Fruit fly (Drosophila melanogaster) whole organism, prepupa: ENCODE results near the gene CG42537.

Source experiments
- Blimp-1 ChIP-seq: fragments of 200-800 bp; sonication (Bioruptor generic); optimal IDR thresholded peaks from 3 replicates; lab custom pipeline; 2017; ENCODE audit warnings: missing biosample characterization, missing genetic modification characterization, mild to moderate bottlenecking, moderate library complexity, missing genetic modification reagents
- CG10631 ChIP-seq: fragments of 200-800 bp; sonication (Bioruptor generic); optimal IDR thresholded peaks from 2 replicates; lab custom pipeline; 2016; ENCODE audit warnings: missing biosample characterization, missing genetic modification characterization
- CG10669 ChIP-seq: fragments of 200-800 bp; sonication (Bioruptor generic); optimal IDR thresholded peaks from 3 replicates; lab custom pipeline; 2018; ENCODE audit warnings: missing biosample characterization, mild to moderate bottlenecking, missing genetic modification characterization, moderate library complexity
- CG11762 ChIP-seq: fragments of 200-800 bp; sonication (Bioruptor generic); optimal IDR thresholded peaks from 3 replicates; lab custom pipeline; 2016; ENCODE audit warnings: missing biosample characterization, missing genetic modification characterization; ENCODE audit not compliant: insufficient read depth
- CG11902 ChIP-seq: fragments of 200-800 bp; sonication (Bioruptor generic); optimal IDR thresholded peaks from 3 replicates; lab custom pipeline; 2016; ENCODE audit warnings: missing biosample characterization, missing genetic modification characterization
- CG15336 ChIP-seq: fragments of 200-800 bp; sonication (Bioruptor generic); IDR thresholded peaks from 2 replicates; pipeline ENCODE4 v1.3.6; 2022; ENCODE audit warnings: missing biosample characterization, missing genetic modification characterization
- CG1621 ChIP-seq: fragments of 200-800 bp; sonication (Bioruptor generic); optimal IDR thresholded peaks from 3 replicates; lab custom pipeline; 2018; ENCODE audit warnings: missing biosample characterization, mild to moderate bottlenecking, missing genetic modification characterization
- CG16779 ChIP-seq: fragments of 200-800 bp; sonication (Bioruptor generic); optimal IDR thresholded peaks from 3 replicates; lab custom pipeline; 2017; ENCODE audit warnings: missing biosample characterization, mild to moderate bottlenecking, missing genetic modification characterization
- CG3032 ChIP-seq: fragments of 200-800 bp; optimal IDR thresholded peaks from 2 replicates; lab custom pipeline; 2019; ENCODE audit warnings: missing biosample characterization, mild to moderate bottlenecking, missing genetic modification characterization, moderate library complexity
- CG31627 ChIP-seq: fragments of 200-800 bp; sonication (Bioruptor generic); optimal IDR thresholded peaks from 3 replicates; lab custom pipeline; 2016; ENCODE audit warnings: missing biosample characterization, missing genetic modification characterization
- CG34406 ChIP-seq: fragments of 200-800 bp; sonication (Bioruptor generic); optimal IDR thresholded peaks from 3 replicates; lab custom pipeline; 2016; ENCODE audit warnings: missing biosample characterization, missing genetic modification characterization
- CG3919 ChIP-seq: fragments of 200-800 bp; sonication (Bioruptor generic); optimal IDR thresholded peaks from 3 replicates; lab custom pipeline; 2016; ENCODE audit warnings: missing biosample characterization, missing genetic modification characterization
- CG6163 ChIP-seq: fragments of 200-800 bp; sonication (Bioruptor generic); IDR thresholded peaks from 3 replicates; pipeline ENCODE4 v1.3.6; 2022; ENCODE audit warnings: missing biosample characterization, missing genetic modification characterization
- CG6276 ChIP-seq: fragments of 200-800 bp; sonication (Bioruptor generic); optimal IDR thresholded peaks from 2 replicates; lab custom pipeline; 2017; ENCODE audit warnings: missing biosample characterization, mild to moderate bottlenecking, missing genetic modification characterization
- CG6808 ChIP-seq: fragments of 200-800 bp; sonication (Bioruptor generic); optimal IDR thresholded peaks from 3 replicates; lab custom pipeline; 2017; ENCODE audit warnings: missing biosample characterization, missing genetic modification characterization, mild to moderate bottlenecking, moderate library complexity, missing genetic modification reagents
- CG6854 ChIP-seq: fragments of 200-800 bp; sonication (Bioruptor generic); optimal IDR thresholded peaks from 2 replicates; lab custom pipeline; 2017; ENCODE audit warnings: missing biosample characterization, mild to moderate bottlenecking, missing genetic modification characterization
- CG7368 ChIP-seq: fragments of 200-800 bp; sonication (Bioruptor generic); optimal IDR thresholded peaks from 3 replicates; lab custom pipeline; 2016; ENCODE audit warnings: missing biosample characterization, missing genetic modification characterization
- CG8119 ChIP-seq: fragments of 200-800 bp; sonication (Bioruptor generic); IDR thresholded peaks from 3 replicates; pipeline ENCODE4 v1.3.6; 2022; ENCODE audit warnings: missing biosample characterization, missing genetic modification characterization
- CG8632 ChIP-seq: fragments of 200-800 bp; sonication (Bioruptor generic); optimal IDR thresholded peaks from 3 replicates; lab custom pipeline; 2016; ENCODE audit warnings: missing biosample characterization, missing genetic modification characterization
- CG9139 ChIP-seq: fragments of 200-800 bp; sonication (Bioruptor generic); optimal IDR thresholded peaks from 3 replicates; lab custom pipeline; 2017; ENCODE audit warnings: missing biosample characterization, mild to moderate bottlenecking, missing genetic modification characterization
- Eip75B ChIP-seq: fragments of 200-800 bp; sonication (Bioruptor generic); optimal IDR thresholded peaks from 3 replicates; lab custom pipeline; 2016; ENCODE audit warnings: missing biosample characterization, missing genetic modification characterization
- Eip78C ChIP-seq: fragments of 200-800 bp; sonication (Bioruptor generic); peaks from one replicate; lab custom pipeline; 2016; ENCODE audit warnings: missing biosample characterization, missing genetic modification characterization
- Ets96B ChIP-seq: fragments of 200-800 bp; optimal IDR thresholded peaks from 2 replicates; lab custom pipeline; 2019; ENCODE audit warnings: missing biosample characterization, mild to moderate bottlenecking, missing genetic modification characterization, moderate library complexity
- Gug ChIP-seq: fragments of 200-800 bp; sonication (Bioruptor generic); IDR thresholded peaks from 2 replicates; pipeline ENCODE4 v1.3.6; 2022; ENCODE audit warnings: missing biosample characterization, missing genetic modification characterization
- Hr4 ChIP-seq: fragments of 200-800 bp; sonication (Bioruptor generic); optimal IDR thresholded peaks from 3 replicates; lab custom pipeline; 2016; ENCODE audit warnings: missing biosample characterization, missing genetic modification characterization
- Lpt ChIP-seq: fragments of 200-800 bp; sonication (Bioruptor generic); optimal IDR thresholded peaks from 3 replicates; lab custom pipeline; 2016; ENCODE audit warnings: missing biosample characterization, missing genetic modification characterization
- Smox ChIP-seq: fragments of 200-800 bp; sonication (Bioruptor generic); optimal IDR thresholded peaks from 3 replicates; lab custom pipeline; 2016; ENCODE audit warnings: missing biosample characterization, missing genetic modification characterization
- acj6 ChIP-seq: fragments of 200-800 bp; sonication (Bioruptor generic); optimal IDR thresholded peaks from 3 replicates; lab custom pipeline; 2016; ENCODE audit warnings: missing biosample characterization, missing genetic modification characterization
- dac ChIP-seq: fragments of 200-800 bp; sonication (Bioruptor generic); optimal IDR thresholded peaks from 2 replicates; lab custom pipeline; 2017; ENCODE audit warnings: missing biosample characterization, mild to moderate bottlenecking, missing genetic modification characterization
- dsx ChIP-seq: fragments of 200-800 bp; optimal IDR thresholded peaks from 3 replicates; lab custom pipeline; 2019; ENCODE audit warnings: missing biosample characterization, mild to moderate bottlenecking, missing genetic modification characterization, moderate library complexity; ENCODE audit not compliant: poor library complexity, severe bottlenecking
- eg ChIP-seq: fragments of 200-800 bp; sonication (Bioruptor generic); IDR thresholded peaks from 3 replicates; pipeline ENCODE4 v1.3.6; 2022; ENCODE audit warnings: missing biosample characterization, missing genetic modification characterization
- fd59A ChIP-seq: fragments of 200-800 bp; sonication (Bioruptor generic); optimal IDR thresholded peaks from 2 replicates; lab custom pipeline; 2017; ENCODE audit warnings: missing biosample characterization, mild to moderate bottlenecking, missing genetic modification characterization, missing genetic modification reagents
- fd85E ChIP-seq: fragments of 200-800 bp; sonication (Bioruptor generic); optimal IDR thresholded peaks from 3 replicates; lab custom pipeline; 2016; ENCODE audit warnings: missing biosample characterization, missing genetic modification characterization
- fkh ChIP-seq: fragments of 200-800 bp; sonication (Bioruptor generic); optimal IDR thresholded peaks from 3 replicates; lab custom pipeline; 2017; ENCODE audit warnings: missing biosample characterization, mild to moderate bottlenecking, missing genetic modification characterization, moderate library complexity
- net ChIP-seq: fragments of 200-800 bp; sonication (Bioruptor generic); optimal IDR thresholded peaks from 3 replicates; lab custom pipeline; 2016; ENCODE audit warnings: missing biosample characterization, missing genetic modification characterization
- pdm3 ChIP-seq: fragments of 200-800 bp; sonication (Bioruptor generic); optimal IDR thresholded peaks from 3 replicates; lab custom pipeline; 2016; ENCODE audit warnings: missing biosample characterization, missing genetic modification characterization
- salr ChIP-seq, 2 experiments: fragments of 200-800 bp; sonication (Bioruptor generic); optimal IDR thresholded peaks; 3 replicates each; lab custom pipeline; 2016 to 2018; ENCODE audit warnings: missing biosample characterization in 2 of 2, missing genetic modification characterization in 2 of 2, mild to moderate bottlenecking in 1 of 2
- spab ChIP-seq: fragments of 200-800 bp; sonication (Bioruptor generic); optimal IDR thresholded peaks from 2 replicates; lab custom pipeline; 2017; ENCODE audit warnings: missing biosample characterization, mild to moderate bottlenecking, missing genetic modification characterization, missing genetic modification reagents
- ss ChIP-seq, 2 experiments: fragments of 200-800 bp; sonication (Bioruptor generic); optimal IDR thresholded peaks; 2 replicates in 1 of 2; 3 replicates in 1 of 2; lab custom pipeline; 2017 to 2018; ENCODE audit warnings: mild to moderate bottlenecking in 2 of 2, missing biosample characterization in 2 of 2, missing genetic modification characterization in 2 of 2, moderate library complexity in 1 of 2
- svp ChIP-seq: fragments of 200-800 bp; sonication (Bioruptor generic); peaks from one replicate; lab custom pipeline; 2016; ENCODE audit warnings: missing biosample characterization, missing genetic modification characterization
- vri ChIP-seq: fragments of 200-800 bp; sonication (Bioruptor generic); optimal IDR thresholded peaks from 3 replicates; lab custom pipeline; 2016; ENCODE audit warnings: missing biosample characterization, mild to moderate bottlenecking, missing genetic modification characterization

Gene CG42537

DNA sequence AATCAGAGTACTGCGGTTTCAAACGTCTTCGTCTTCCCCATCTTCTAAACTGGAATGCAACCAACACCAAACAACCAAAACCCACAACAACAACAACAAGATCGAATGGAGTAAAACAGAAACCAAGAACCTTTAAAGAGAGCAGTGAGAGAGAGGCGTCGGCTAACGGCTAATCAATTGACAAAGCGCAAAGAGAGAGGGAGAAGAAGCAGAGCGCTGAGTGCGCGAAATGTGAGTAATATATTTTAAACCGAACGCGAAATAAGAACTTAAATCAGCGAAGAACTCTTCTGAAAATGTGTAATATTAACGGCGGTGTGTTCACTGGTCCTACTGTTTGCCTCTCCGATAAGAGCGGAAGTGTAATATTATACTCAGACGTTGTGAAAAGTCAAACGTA, 29.9 kb downstream of the CG42537 start:
- peak; percentile 11 for TF ChIP-seq CG6276 (GFP tag; lab: Kevin White, UChicago)
- no peak for TF ChIP-seq pdm3 (GFP tag; lab: Kevin White, UChicago)
- no peak for TF ChIP-seq CG7368
- TF ChIP-seq vri (GFP tag; lab: Kevin White, UChicago), result peak; percentile 31
- TF ChIP-seq net (GFP tag; lab: Kevin White, UChicago), result no peak
- TF ChIP-seq svp (GFP tag; lab: Kevin White, UChicago), result peak; percentile 67
- peak; percentile 10 for TF ChIP-seq fkh

dm6 chr3R:6408467-6408866, 30.9 kb downstream of the CG42537 start:
- no peak for TF ChIP-seq CG6163 (GFP tag; lab: Robert Waterston, UW)
- no peak for TF ChIP-seq Eip75B (GFP tag; lab: Kevin White, UChicago)
- TF ChIP-seq Gug, result no peak
- TF ChIP-seq Smox (GFP tag; lab: Kevin White, UChicago), result no peak
- no peak for TF ChIP-seq Ets96B (tag; lab: Kevin White, UChicago)
- TF ChIP-seq CG16779 (tag; lab: Kevin White, UChicago), result no peak
- TF ChIP-seq CG31627 (GFP tag; lab: Kevin White, UChicago), result no peak
- TF ChIP-seq net (GFP tag; lab: Kevin White, UChicago), result no peak
- TF ChIP-seq acj6, result no peak
- no peak for TF ChIP-seq salr (GFP tag; optimal IDR thresholded peaks at IDR 0.05; lab: Kevin White, UChicago)
- TF ChIP-seq CG11902, result no peak
- TF ChIP-seq CG9139, result no peak
- no peak for TF ChIP-seq dac (GFP tag; lab: Kevin White, UChicago)
- TF ChIP-seq, all 60 proteins: peak for 0

DNA sequence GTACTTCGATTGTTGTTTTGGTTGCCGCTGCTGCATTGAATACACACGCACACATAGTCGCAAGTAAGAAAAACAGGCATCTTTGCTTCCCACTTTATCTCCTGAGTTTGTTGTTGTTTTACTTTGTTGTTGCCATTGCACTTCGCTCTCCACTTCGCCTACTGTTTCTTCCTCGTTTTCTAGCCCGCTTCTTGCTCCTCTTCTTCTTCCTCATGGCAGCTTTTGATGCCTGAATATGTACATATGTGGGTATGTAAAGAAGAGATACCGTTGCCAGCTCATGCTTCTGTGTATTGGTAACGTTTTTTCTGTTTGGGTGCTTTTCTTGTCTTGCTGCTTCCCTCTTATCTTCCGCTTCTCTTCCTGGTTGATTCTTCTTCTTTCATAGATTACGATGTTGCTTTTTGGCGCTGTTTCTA, 31.6 kb downstream of the CG42537 start:
- TF ChIP-seq CG3919 (GFP tag; lab: Kevin White, UChicago) (peak; percentile 50), CG8632 (GFP tag; lab: Kevin White, UChicago) (peak; percentile 13), CG1621 (tag; lab: Kevin White, UChicago) (peak; percentile 53), spab (peak; percentile 42), CG10669 (no peak), fd85E (GFP tag; lab: Kevin White, UChicago) (no peak), Eip75B (GFP tag; lab: Kevin White, UChicago) (peak; percentile 44), CG16779 (tag; lab: Kevin White, UChicago) (peak; percentile 45), Blimp-1 (GFP tag; lab: Kevin White, UChicago) (no peak), CG9139 (peak; percentile 69), CG6854 (GFP tag; lab: Kevin White, UChicago) (peak; percentile 68), Lpt (GFP tag; lab: Kevin White, UChicago) (peak; percentile 50), CG7368 (peak; percentile 12), CG3032 (tag; lab: Kevin White, UChicago) (peak; percentile 10), CG8119 (peak; percentile 56; the same call in 2 of the 3 replicates), CG6276 (GFP tag; lab: Kevin White, UChicago) (peak; percentile 57), ss (GFP tag; optimal IDR thresholded peaks at IDR 0.05; lab: Kevin White, UChicago) (peak; percentile 76 to 80), svp (GFP tag; lab: Kevin White, UChicago) (peak; percentile 87), CG10631 (no peak), CG11762 (GFP tag; lab: Kevin White, UChicago) (peak; percentile 10), vri (GFP tag; lab: Kevin White, UChicago) (peak; percentile 38), CG6808 (GFP tag; lab: Kevin White, UChicago) (peak; percentile 62), CG34406 (GFP tag; lab: Kevin White, UChicago) (peak; percentile 22), Eip78C (peak; percentile 41), fkh (peak; percentile 65), CG6163 (GFP tag; lab: Robert Waterston, UW) (peak; percentile 87), dsx (GFP tag; lab: Kevin White, UChicago) (peak; percentile 93), Hr4 (GFP tag; lab: Kevin White, UChicago) (no peak), fd59A (no peak), CG15336 (GFP tag; lab: Robert Waterston, UW) (peak; percentile 25; the same call in 1 of the 2 replicates), CG31627 (GFP tag; lab: Kevin White, UChicago) (no peak), Ets96B (tag; lab: Kevin White, UChicago) (peak; percentile 19), eg (GFP tag; lab: Robert Waterston, UW) (peak; percentile 54; the same call in 2 of the 3 replicates)
